Fruit fly (Drosophila melanogaster): Measurements from ENCODE around the gene Dic1.

- TF ChIP-seq CG32121 (GFP tag; IDR thresholded peaks at IDR 0.05) (no peak; the same call in 1 of the 2 replicates), CG12605 (GFP tag; IDR thresholded peaks at IDR 0.05) (no peak), CG15710 (tag; optimal IDR thresholded peaks at IDR 0.05) (peak; percentile 51), D1 (tag; optimal IDR thresholded peaks at IDR 0.05) (no peak), EcR (GFP tag; optimal IDR thresholded peaks at IDR 0.05) (no peak), Ets98B (GFP tag; IDR thresholded peaks at IDR 0.05) (peak; percentile 22; the same call in 1 of the 2 replicates), rn (GFP tag; IDR thresholded peaks at IDR 0.05) (no peak), CG13204 (GFP tag; optimal IDR thresholded peaks at IDR 0.05) (no peak), fd96Ca (GFP tag; IDR thresholded peaks at IDR 0.05) (no peak), CG17806 (tag; optimal IDR thresholded peaks at IDR 0.05) (peak; percentile 13), Pif1A (GFP tag; optimal IDR thresholded peaks at IDR 0.05) (no peak), CG8301 (tag; optimal IDR thresholded peaks at IDR 0.05) (no peak)
Measured at dm6 chr3R:13381744-13382435, 17.2 kb downstream of the Dic1 start, which contains the start of the genes mRpS21 and Droj2.
